Fruit fly (Drosophila melanogaster) whole organism, prepupa: ENCODE results near the gene ACXE.

Experiments
- Blimp-1 ChIP-seq: fragments of 200-800 bp; sonication (Bioruptor generic); optimal IDR thresholded peaks from 3 replicates; lab custom pipeline; 2017; ENCODE audit warnings: missing biosample characterization, missing genetic modification characterization, mild to moderate bottlenecking, moderate library complexity, missing genetic modification reagents
- CG10631 ChIP-seq: fragments of 200-800 bp; sonication (Bioruptor generic); optimal IDR thresholded peaks from 2 replicates; lab custom pipeline; 2016; ENCODE audit warnings: missing biosample characterization, missing genetic modification characterization
- CG10669 ChIP-seq: fragments of 200-800 bp; sonication (Bioruptor generic); optimal IDR thresholded peaks from 3 replicates; lab custom pipeline; 2018; ENCODE audit warnings: missing biosample characterization, mild to moderate bottlenecking, missing genetic modification characterization, moderate library complexity
- CG15336 ChIP-seq: fragments of 200-800 bp; sonication (Bioruptor generic); IDR thresholded peaks from 2 replicates; pipeline ENCODE4 v1.3.6; 2022; ENCODE audit warnings: missing biosample characterization, missing genetic modification characterization
- CG1621 ChIP-seq: fragments of 200-800 bp; sonication (Bioruptor generic); optimal IDR thresholded peaks from 3 replicates; lab custom pipeline; 2018; ENCODE audit warnings: missing biosample characterization, mild to moderate bottlenecking, missing genetic modification characterization
- CG16779 ChIP-seq: fragments of 200-800 bp; sonication (Bioruptor generic); optimal IDR thresholded peaks from 3 replicates; lab custom pipeline; 2017; ENCODE audit warnings: missing biosample characterization, mild to moderate bottlenecking, missing genetic modification characterization
- CG3032 ChIP-seq: fragments of 200-800 bp; optimal IDR thresholded peaks from 2 replicates; lab custom pipeline; 2019; ENCODE audit warnings: missing biosample characterization, mild to moderate bottlenecking, missing genetic modification characterization, moderate library complexity
- CG31627 ChIP-seq: fragments of 200-800 bp; sonication (Bioruptor generic); optimal IDR thresholded peaks from 3 replicates; lab custom pipeline; 2016; ENCODE audit warnings: missing biosample characterization, missing genetic modification characterization
- CG32006 ChIP-seq: fragments of 200-800 bp; sonication (Bioruptor generic); optimal IDR thresholded peaks from 3 replicates; lab custom pipeline; 2017; ENCODE audit warnings: missing biosample characterization, mild to moderate bottlenecking, missing genetic modification characterization
- CG3919 ChIP-seq: fragments of 200-800 bp; sonication (Bioruptor generic); optimal IDR thresholded peaks from 3 replicates; lab custom pipeline; 2016; ENCODE audit warnings: missing biosample characterization, missing genetic modification characterization
- CG6792 ChIP-seq: fragments of 200-800 bp; sonication (Bioruptor generic); optimal IDR thresholded peaks from 3 replicates; lab custom pipeline; 2016; ENCODE audit warnings: missing biosample characterization, missing genetic modification characterization
- CG6808 ChIP-seq: fragments of 200-800 bp; sonication (Bioruptor generic); optimal IDR thresholded peaks from 3 replicates; lab custom pipeline; 2017; ENCODE audit warnings: missing biosample characterization, missing genetic modification characterization, mild to moderate bottlenecking, moderate library complexity, missing genetic modification reagents
- CG8119 ChIP-seq: fragments of 200-800 bp; sonication (Bioruptor generic); IDR thresholded peaks from 3 replicates; pipeline ENCODE4 v1.3.6; 2022; ENCODE audit warnings: missing biosample characterization, missing genetic modification characterization
- CG8319 ChIP-seq: fragments of 200-800 bp; sonication (Bioruptor generic); optimal IDR thresholded peaks from 3 replicates; lab custom pipeline; 2016; ENCODE audit warnings: missing biosample characterization, missing genetic modification characterization
- CG8632 ChIP-seq: fragments of 200-800 bp; sonication (Bioruptor generic); optimal IDR thresholded peaks from 3 replicates; lab custom pipeline; 2016; ENCODE audit warnings: missing biosample characterization, missing genetic modification characterization
- Eip75B ChIP-seq: fragments of 200-800 bp; sonication (Bioruptor generic); optimal IDR thresholded peaks from 3 replicates; lab custom pipeline; 2016; ENCODE audit warnings: missing biosample characterization, missing genetic modification characterization
- Eip78C ChIP-seq: fragments of 200-800 bp; sonication (Bioruptor generic); peaks from one replicate; lab custom pipeline; 2016; ENCODE audit warnings: missing biosample characterization, missing genetic modification characterization
- Ets21C ChIP-seq: fragments of 200-800 bp; sonication (Bioruptor generic); optimal IDR thresholded peaks from 3 replicates; lab custom pipeline; 2016; ENCODE audit warnings: missing biosample characterization, missing genetic modification characterization
- Ets96B ChIP-seq: fragments of 200-800 bp; optimal IDR thresholded peaks from 2 replicates; lab custom pipeline; 2019; ENCODE audit warnings: missing biosample characterization, mild to moderate bottlenecking, missing genetic modification characterization, moderate library complexity
- Hr4 ChIP-seq: fragments of 200-800 bp; sonication (Bioruptor generic); optimal IDR thresholded peaks from 3 replicates; lab custom pipeline; 2016; ENCODE audit warnings: missing biosample characterization, missing genetic modification characterization
- Lpt ChIP-seq: fragments of 200-800 bp; sonication (Bioruptor generic); optimal IDR thresholded peaks from 3 replicates; lab custom pipeline; 2016; ENCODE audit warnings: missing biosample characterization, missing genetic modification characterization
- OdsH ChIP-seq: fragments of 200-800 bp; sonication (Bioruptor generic); optimal IDR thresholded peaks from 3 replicates; lab custom pipeline; 2016; ENCODE audit warnings: missing biosample characterization, missing genetic modification characterization
- Smox ChIP-seq: fragments of 200-800 bp; sonication (Bioruptor generic); optimal IDR thresholded peaks from 3 replicates; lab custom pipeline; 2016; ENCODE audit warnings: missing biosample characterization, missing genetic modification characterization
- Sox102F ChIP-seq: fragments of 200-800 bp; sonication (Bioruptor generic); optimal IDR thresholded peaks from 2 replicates; lab custom pipeline; 2016; ENCODE audit warnings: missing biosample characterization, mild to moderate bottlenecking, missing genetic modification characterization
- Sox14 ChIP-seq: fragments of 200-800 bp; sonication (Bioruptor generic); optimal IDR thresholded peaks from 3 replicates; lab custom pipeline; 2016; ENCODE audit warnings: missing biosample characterization, missing genetic modification characterization
- Sox15 ChIP-seq: fragments of 200-800 bp; sonication (Bioruptor generic); optimal IDR thresholded peaks from 3 replicates; lab custom pipeline; 2016; ENCODE audit warnings: missing biosample characterization, missing genetic modification characterization
- achi ChIP-seq: fragments of 200-800 bp; sonication (Bioruptor generic); optimal IDR thresholded peaks from 3 replicates; lab custom pipeline; 2016; ENCODE audit warnings: missing biosample characterization, missing genetic modification characterization
- dac ChIP-seq: fragments of 200-800 bp; sonication (Bioruptor generic); optimal IDR thresholded peaks from 2 replicates; lab custom pipeline; 2017; ENCODE audit warnings: missing biosample characterization, mild to moderate bottlenecking, missing genetic modification characterization
- dsx ChIP-seq: fragments of 200-800 bp; optimal IDR thresholded peaks from 3 replicates; lab custom pipeline; 2019; ENCODE audit warnings: missing biosample characterization, mild to moderate bottlenecking, missing genetic modification characterization, moderate library complexity; ENCODE audit not compliant: poor library complexity, severe bottlenecking
- eg ChIP-seq: fragments of 200-800 bp; sonication (Bioruptor generic); IDR thresholded peaks from 3 replicates; pipeline ENCODE4 v1.3.6; 2022; ENCODE audit warnings: missing biosample characterization, missing genetic modification characterization
- esn ChIP-seq: fragments of 200-800 bp; sonication (Bioruptor generic); optimal IDR thresholded peaks from 2 replicates; lab custom pipeline; 2016; ENCODE audit warnings: missing biosample characterization, mild to moderate bottlenecking, missing genetic modification characterization, moderate library complexity
- fd59A ChIP-seq: fragments of 200-800 bp; sonication (Bioruptor generic); optimal IDR thresholded peaks from 2 replicates; lab custom pipeline; 2017; ENCODE audit warnings: missing biosample characterization, mild to moderate bottlenecking, missing genetic modification characterization, missing genetic modification reagents
- lz ChIP-seq: fragments of 200-800 bp; sonication (Bioruptor generic); optimal IDR thresholded peaks from 3 replicates; lab custom pipeline; 2016; ENCODE audit warnings: missing biosample characterization, missing genetic modification characterization
- net ChIP-seq: fragments of 200-800 bp; sonication (Bioruptor generic); optimal IDR thresholded peaks from 3 replicates; lab custom pipeline; 2016; ENCODE audit warnings: missing biosample characterization, missing genetic modification characterization
- pdm3 ChIP-seq: fragments of 200-800 bp; sonication (Bioruptor generic); optimal IDR thresholded peaks from 3 replicates; lab custom pipeline; 2016; ENCODE audit warnings: missing biosample characterization, missing genetic modification characterization
- salr ChIP-seq, 2 experiments: fragments of 200-800 bp; sonication (Bioruptor generic); optimal IDR thresholded peaks; 3 replicates each; lab custom pipeline; 2016 to 2018; ENCODE audit warnings: missing biosample characterization in 2 of 2, missing genetic modification characterization in 2 of 2, mild to moderate bottlenecking in 1 of 2
- spab ChIP-seq: fragments of 200-800 bp; sonication (Bioruptor generic); optimal IDR thresholded peaks from 2 replicates; lab custom pipeline; 2017; ENCODE audit warnings: missing biosample characterization, mild to moderate bottlenecking, missing genetic modification characterization, missing genetic modification reagents
- ss ChIP-seq, 2 experiments: fragments of 200-800 bp; sonication (Bioruptor generic); optimal IDR thresholded peaks; 2 replicates in 1 of 2; 3 replicates in 1 of 2; lab custom pipeline; 2017 to 2018; ENCODE audit warnings: mild to moderate bottlenecking in 2 of 2, missing biosample characterization in 2 of 2, missing genetic modification characterization in 2 of 2, moderate library complexity in 1 of 2
- svp ChIP-seq: fragments of 200-800 bp; sonication (Bioruptor generic); peaks from one replicate; lab custom pipeline; 2016; ENCODE audit warnings: missing biosample characterization, missing genetic modification characterization
- vri ChIP-seq: fragments of 200-800 bp; sonication (Bioruptor generic); optimal IDR thresholded peaks from 3 replicates; lab custom pipeline; 2016; ENCODE audit warnings: missing biosample characterization, mild to moderate bottlenecking, missing genetic modification characterization

The ACXE gene

DNA sequence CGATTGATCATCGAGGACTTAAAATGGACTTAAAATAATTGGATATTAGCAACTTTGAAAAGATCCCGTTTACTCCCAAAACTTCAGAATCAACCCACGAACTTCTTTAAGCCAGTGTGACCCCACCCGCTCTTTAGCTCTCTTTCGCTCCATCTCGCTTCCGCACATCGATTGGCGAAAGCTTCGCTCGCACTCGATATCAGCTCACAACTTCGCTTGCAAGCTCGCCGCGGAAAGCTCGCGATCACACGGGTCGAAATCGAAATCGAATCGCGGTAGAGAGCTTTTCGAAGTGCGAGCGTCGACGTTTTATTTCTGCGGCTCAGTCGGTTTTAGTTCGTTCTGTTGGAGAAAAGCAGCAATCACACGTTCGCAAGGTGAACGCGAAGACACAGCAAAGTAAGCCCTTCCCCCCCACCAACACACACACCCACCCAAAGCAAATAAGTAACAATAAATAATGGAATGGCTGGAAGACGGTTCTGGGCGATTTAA is 48.7 kb downstream of the ACXE start, which contains the start of gene Vha68-2 (continued):
- TF ChIP-seq CG32006 (GFP tag; lab: Kevin White, UChicago), result peak; percentile 45
- TF ChIP-seq CG1621 (tag; lab: Kevin White, UChicago), result peak; percentile 47
- TF ChIP-seq Eip75B, result peak; percentile 42
- TF ChIP-seq CG8319 (GFP tag; lab: Kevin White, UChicago), result no peak
- peak; percentile 70 for TF ChIP-seq net (GFP tag; lab: Kevin White, UChicago)
- 0 out of 3 replicates have a peak, but pooled peaks have one; percentile 20 for TF ChIP-seq eg
- TF ChIP-seq CG16779 (tag; lab: Kevin White, UChicago), result no peak
- no peak for TF ChIP-seq CG8632 (GFP tag; lab: Kevin White, UChicago)
- no peak for TF ChIP-seq Hr4
- peak; percentile 75 for TF ChIP-seq svp (GFP tag; lab: Kevin White, UChicago)
- TF ChIP-seq achi, result no peak
- TF ChIP-seq Eip78C (GFP tag; lab: Kevin White, UChicago), result no peak
- TF ChIP-seq Sox15 (GFP tag; lab: Kevin White, UChicago), result no peak
- no peak for TF ChIP-seq Ets96B (tag; lab: Kevin White, UChicago)
- TF ChIP-seq CG3919 (GFP tag; lab: Kevin White, UChicago), result peak; percentile 18
- peak; percentile 56 for TF ChIP-seq Smox (GFP tag; lab: Kevin White, UChicago)
- no peak for TF ChIP-seq dsx (GFP tag; lab: Kevin White, UChicago)
- TF ChIP-seq dac (GFP tag; lab: Kevin White, UChicago), result peak; percentile 62
- no peak for TF ChIP-seq CG8119 (GFP tag; lab: Robert Waterston, UW)
- TF ChIP-seq pdm3 (GFP tag; lab: Kevin White, UChicago), result peak; percentile 61
- TF ChIP-seq spab (GFP tag; lab: Kevin White, UChicago), result no peak
- TF ChIP-seq salr (GFP tag; optimal IDR thresholded peaks at IDR 0.05; lab: Kevin White, UChicago), result peak in 1 of 2 experiments; percentile 37
- no peak for TF ChIP-seq fd59A (GFP tag; lab: Kevin White, UChicago)
- TF ChIP-seq vri (GFP tag; lab: Kevin White, UChicago), result peak; percentile 35

DNA sequence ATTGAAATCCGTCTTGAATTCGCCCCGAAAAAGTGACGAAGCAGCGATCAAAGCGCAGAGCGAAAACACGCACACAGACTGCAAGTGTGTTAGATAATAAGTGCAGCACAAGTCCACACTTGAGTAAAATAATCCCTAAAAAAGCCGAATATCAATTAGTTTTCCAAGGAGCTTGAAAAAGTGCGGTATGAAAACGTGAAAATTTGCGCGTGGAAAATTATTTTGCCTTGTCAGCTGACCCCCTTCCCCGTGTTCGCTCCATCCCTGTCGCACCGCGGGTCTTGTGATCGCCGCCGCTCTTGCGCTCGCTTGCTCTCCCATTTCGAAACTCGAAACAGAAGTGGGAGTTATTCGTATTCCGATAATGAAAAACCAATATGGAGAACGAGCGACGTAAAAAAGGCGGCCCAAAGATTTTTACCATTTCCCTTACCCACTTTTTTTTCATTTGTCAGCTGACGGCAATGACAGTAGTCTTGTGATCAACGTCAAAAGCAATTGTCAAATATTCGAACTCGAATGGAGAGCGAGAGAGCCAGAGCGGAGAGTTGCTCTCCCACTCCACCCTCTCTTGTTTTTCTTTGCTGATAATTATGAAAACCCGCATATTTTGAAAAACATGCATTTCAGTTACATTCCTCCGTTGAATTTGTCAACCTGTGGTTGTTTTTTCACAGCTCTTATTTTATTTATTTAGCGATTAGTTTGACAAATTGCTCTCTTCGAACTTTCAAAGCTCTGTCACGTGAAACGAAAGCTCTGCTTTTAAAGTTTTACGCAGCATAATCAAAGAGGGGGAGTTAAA is 49.4 kb downstream of the ACXE start:
- TF ChIP-seq Eip78C (GFP tag; lab: Kevin White, UChicago) (peak; percentile 31), CG10669 (GFP tag; lab: Kevin White, UChicago) (no peak), CG10631 (GFP tag; lab: Kevin White, UChicago) (no peak), ss (GFP tag; optimal IDR thresholded peaks at IDR 0.05; lab: Kevin White, UChicago) (peak in 1 of 2 experiments; percentile 1), dsx (GFP tag; lab: Kevin White, UChicago) (no peak), CG15336 (GFP tag; lab: Robert Waterston, UW) (no peak), CG8119 (GFP tag; lab: Robert Waterston, UW) (no peak), CG31627 (no peak), achi (peak; percentile 99), CG6808 (GFP tag; lab: Kevin White, UChicago) (no peak), eg (peak; percentile 31; the same call in 1 of the 3 replicates), lz (GFP tag; lab: Kevin White, UChicago) (no peak), fd59A (GFP tag; lab: Kevin White, UChicago) (no peak), CG3032 (no peak), Hr4 (no peak)
- TF ChIP-seq, all 60 proteins: peak for 4

DNA sequence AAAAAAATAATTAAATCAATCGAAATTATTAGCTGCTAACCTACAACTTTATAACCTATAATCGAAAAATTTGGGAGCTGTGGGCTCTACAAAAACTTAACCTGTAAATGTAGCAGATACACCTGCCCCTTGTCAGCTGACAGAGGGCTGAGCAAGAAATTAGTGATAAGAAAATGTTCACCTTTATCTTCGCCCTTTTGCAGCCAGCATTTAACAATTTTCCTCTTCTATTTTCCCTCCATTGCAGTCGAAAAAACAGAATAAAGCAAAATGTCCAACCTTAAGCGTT is 49.9 kb downstream of the ACXE start:
- no peak for TF ChIP-seq dac (GFP tag; lab: Kevin White, UChicago)
- TF ChIP-seq Sox14, result no peak
- no peak for TF ChIP-seq Blimp-1 (GFP tag; lab: Kevin White, UChicago)
- TF ChIP-seq OdsH (GFP tag; lab: Kevin White, UChicago), result no peak
- no peak for TF ChIP-seq CG3919 (GFP tag; lab: Kevin White, UChicago)
- TF ChIP-seq CG1621 (tag; lab: Kevin White, UChicago), result no peak
- TF ChIP-seq Sox102F (GFP tag; lab: Kevin White, UChicago), result no peak
- no peak for TF ChIP-seq Eip78C (GFP tag; lab: Kevin White, UChicago)
- no peak for TF ChIP-seq Lpt
- TF ChIP-seq lz (GFP tag; lab: Kevin White, UChicago), result no peak
- TF ChIP-seq esn (GFP tag; lab: Kevin White, UChicago), result no peak
- TF ChIP-seq pdm3 (GFP tag; lab: Kevin White, UChicago), result no peak
- TF ChIP-seq CG6792, result no peak
- no peak for TF ChIP-seq Ets21C (GFP tag; lab: Kevin White, UChicago)
- TF ChIP-seq CG10669 (GFP tag; lab: Kevin White, UChicago), result no peak
- TF ChIP-seq, all 60 proteins: peak for 0
